Fruit fly (Drosophila melanogaster): ENCODE results near the gene ATP6AP2.

Gene ATP6AP2

dm6 chr3R:9229996-9230601 lies 30.3 kb upstream of the ATP6AP2 start (continued):
- TF ChIP-seq Gsc (GFP tag; IDR thresholded peaks at IDR 0.05) (no peak), CG15514 (GFP tag; optimal IDR thresholded peaks at IDR 0.05) (peak; percentile 2), HLH3B (GFP tag; IDR thresholded peaks at IDR 0.05) (no peak), Asciz (GFP tag; optimal IDR thresholded peaks at IDR 0.05) (peak; percentile 22), Pdp1 (GFP tag; optimal IDR thresholded peaks at IDR 0.05) (peak in 1 of 2 experiments; percentile 14), ato (GFP tag; IDR thresholded peaks at IDR 0.05; ENCODE audit: partially characterized antibody) (no peak), btn (GFP tag; optimal IDR thresholded peaks at IDR 0.05) (no peak), CG2875 (GFP tag; optimal IDR thresholded peaks at IDR 0.05) (no peak), aop (GFP tag; IDR thresholded peaks at IDR 0.05) (no peak), Hsf (GFP tag; optimal IDR thresholded peaks at IDR 0.05) (peak; percentile 24), Trl (optimal IDR thresholded peaks at IDR 0.05) (peak; percentile 62 to 77), Trl (GFP tag; optimal IDR thresholded peaks at IDR 0.05) (no peak), Nf-YC (tag; optimal IDR thresholded peaks at IDR 0.05) (no peak), grau (tag; optimal IDR thresholded peaks at IDR 0.05) (peak; percentile 4), CG12391 (tag; optimal IDR thresholded peaks at IDR 0.05) (peak; percentile 26), hkb (optimal IDR thresholded peaks at IDR 0.05) (no peak), hkb (GFP tag; IDR thresholded peaks at IDR 0.05) (peak; percentile 37; the same call in 1 of the 2 replicates), pum (GFP tag; optimal IDR thresholded peaks at IDR 0.05) (peak; percentile 2), dmrt99B (tag; optimal IDR thresholded peaks at IDR 0.05) (no peak), CG4404 (GFP tag; IDR thresholded peaks at IDR 0.05) (no peak), eve (GFP tag; optimal IDR thresholded peaks at IDR 0.05) (peak in 1 of 2 experiments; percentile 10), Bteb2 (GFP tag; optimal IDR thresholded peaks at IDR 0.05) (no peak), Elba2 (GFP tag; optimal IDR thresholded peaks at IDR 0.05) (no peak), Ptx1 (GFP tag; IDR thresholded peaks at IDR 0.05) (no peak), CG18011 (GFP tag; optimal IDR thresholded peaks at IDR 0.05) (no peak), MBD-R2 (GFP tag; IDR thresholded peaks at IDR 0.05) (no peak), Camta (GFP tag; optimal IDR thresholded peaks at IDR 0.05) (no peak), CG11695 (GFP tag; IDR thresholded peaks at IDR 0.05) (no peak), H2.0 (GFP tag; IDR thresholded peaks at IDR 0.05) (0 out of 2 replicates have a peak, but pooled peaks have one; percentile 6), ewg (GFP tag; optimal IDR thresholded peaks at IDR 0.05) (peak; percentile 9), CG17186 (GFP tag; optimal IDR thresholded peaks at IDR 0.05) (no peak), Dbx (GFP tag; IDR thresholded peaks at IDR 0.05) (no peak), ssp (GFP tag; IDR thresholded peaks at IDR 0.05) (no peak), Myb (GFP tag; optimal IDR thresholded peaks at IDR 0.05) (no peak), CG11696 (GFP tag; IDR thresholded peaks at IDR 0.05) (no peak), CG12155 (GFP tag; optimal IDR thresholded peaks at IDR 0.05) (peak; percentile 2), CG3281 (GFP tag; optimal IDR thresholded peaks at IDR 0.05) (peak; percentile 11), Rx (GFP tag; IDR thresholded peaks at IDR 0.05) (no peak), CG7839 (tag; optimal IDR thresholded peaks at IDR 0.05) (peak; percentile 19), ac (GFP tag; optimal IDR thresholded peaks at IDR 0.05) (no peak), CG11504 (tag; optimal IDR thresholded peaks at IDR 0.05) (peak; percentile 43), CG13296 (GFP tag; optimal IDR thresholded peaks at IDR 0.05) (no peak), CG10321 (GFP tag; IDR thresholded peaks at IDR 0.05) (no peak), Gug (GFP tag; IDR thresholded peaks at IDR 0.05) (no peak), CG7556 (GFP tag; optimal IDR thresholded peaks at IDR 0.05) (peak; percentile 2), cwo (GFP tag; optimal IDR thresholded peaks at IDR 0.05) (no peak), Hr51 (GFP tag; optimal IDR thresholded peaks at IDR 0.05) (peak in 1 of 2 experiments; percentile 18), zen (tag; optimal IDR thresholded peaks at IDR 0.05) (no peak), Aef1 (GFP tag; IDR thresholded peaks at IDR 0.05) (no peak), CG5180 (GFP tag; optimal IDR thresholded peaks at IDR 0.05) (no peak), CG11085 (GFP tag; IDR thresholded peaks at IDR 0.05) (no peak)
